Worm (Caenorhabditis elegans): ENCODE results near the gene ttbk-8.2.

DNA sequence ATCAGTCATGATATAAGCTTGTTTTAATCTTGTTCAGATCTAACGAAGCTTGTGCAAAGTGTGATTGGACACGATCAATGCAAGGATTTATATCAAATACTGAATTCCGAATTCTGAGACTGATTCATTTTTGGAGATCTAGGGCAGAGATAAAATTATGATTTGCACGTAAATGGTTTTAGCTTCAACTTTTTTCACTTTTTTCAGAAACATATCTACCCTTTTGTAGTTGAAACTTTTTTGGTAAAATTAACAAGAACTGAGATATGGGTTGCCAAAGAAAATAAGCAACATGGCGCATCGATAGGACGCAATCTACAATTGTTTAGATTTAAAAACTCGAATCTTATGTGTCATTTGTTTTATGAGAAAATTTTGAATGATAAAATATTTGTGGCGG lies 46.3 kb downstream of the ttbk-8.2 start, which contains the start of gene C55C3.4:
- TF ChIP-seq flt-1 (GFP tag; IDR thresholded peaks at IDR 0.05) (no peak), med-1 (GFP tag; optimal IDR thresholded peaks at IDR 0.05; ENCODE audit: insufficient read depth) (no peak), ztf-23 (GFP tag; IDR thresholded peaks at IDR 0.05) (no peak), ref-1 (GFP tag; conservative IDR thresholded peaks at IDR 0.05) (no peak), cog-1 (tag; optimal IDR thresholded peaks at IDR 0.05) (no peak)

Data from whole organism, midembryonic.